Worm (Caenorhabditis elegans) whole organism, L1 larva: ENCODE data around the gene F53B1.2.

Experiments used
- blmp-1 ChIP-seq: fragments of 150-350 bp; optimal IDR thresholded peaks from 2 replicates; lab custom pipeline; 2014; ENCODE audit warnings: missing biosample characterization, missing genetic modification characterization
- egl-13 ChIP-seq: sonication (generic microtip); optimal IDR thresholded peaks from 2 replicates; lab custom pipeline; 2016; ENCODE audit warnings: missing genotype, missing genetic modification reagents, missing genetic modification characterization, missing compliant biosample characterization
- grh-1 ChIP-seq: fragments of 200-800 bp; sonication (Bioruptor generic); IDR thresholded peaks from 2 replicates; pipeline ENCODE4 v1.3.6; 2022; ENCODE audit warnings: missing genetic modification reagents, missing genetic modification characterization, missing compliant biosample characterization
- jun-1 ChIP-seq: fragments of 150-350 bp; optimal IDR thresholded peaks from 2 replicates; lab custom pipeline; 2014; ENCODE audit warnings: missing biosample characterization, missing genetic modification reagents, missing genetic modification characterization
- nhr-76 ChIP-seq: sonication (generic microtip); optimal IDR thresholded peaks from 2 replicates; lab custom pipeline; 2017; ENCODE audit warnings: missing biosample characterization, missing genetic modification characterization
- skn-1 ChIP-seq: fragments of 150-350 bp; optimal IDR thresholded peaks from 2 replicates; lab custom pipeline; 2014; ENCODE audit warnings: missing biosample characterization, missing genetic modification characterization
- tbx-2 ChIP-seq: sonication (generic microtip); optimal IDR thresholded peaks from 2 replicates; lab custom pipeline; 2016; ENCODE audit warnings: missing genetic modification characterization, missing compliant biosample characterization
- unc-86 ChIP-seq: sonication (generic microtip); optimal IDR thresholded peaks from 2 replicates; lab custom pipeline; 2016; ENCODE audit warnings: missing genetic modification characterization, missing compliant biosample characterization

DNA sequence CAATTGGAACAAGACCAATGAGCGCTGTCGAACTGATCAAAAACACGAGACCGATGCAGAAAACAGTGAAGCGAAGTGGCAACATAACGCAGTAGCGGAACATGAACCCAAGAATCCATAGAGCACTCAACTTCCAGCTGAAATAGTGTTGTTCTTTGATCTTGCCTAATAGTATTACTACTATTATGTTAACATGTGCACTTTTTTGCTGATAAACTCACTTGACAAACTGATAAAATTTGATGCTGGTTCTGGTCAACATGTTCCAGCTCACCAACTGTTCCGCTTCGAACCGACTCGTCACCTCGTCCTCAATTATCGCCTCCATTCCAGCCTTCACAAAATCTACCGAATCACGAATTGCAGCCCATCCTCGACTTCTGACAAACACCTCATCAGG is 40.5 kb upstream of the F53B1.2 start:
- no peak for TF ChIP-seq grh-1 (GFP tag; lab: Robert Waterston, UW)
- no peak for TF ChIP-seq tbx-2 (tag; lab: Kevin White, UChicago)
- TF ChIP-seq unc-86 (tag; lab: Kevin White, UChicago) = no peak
- no peak for TF ChIP-seq skn-1 (tag; lab: Kevin White, UChicago)
- no peak for TF ChIP-seq blmp-1 (tag; lab: Kevin White, UChicago)
- no peak for TF ChIP-seq egl-13
- no peak for TF ChIP-seq nhr-76 (tag; lab: Kevin White, UChicago)
- TF ChIP-seq jun-1 (tag; lab: Kevin White, UChicago) = no peak
